Worm (Caenorhabditis elegans): Measurements from ENCODE around the gene col-81.

- TF ChIP-seq rpc-1 (optimal IDR thresholded peaks at IDR 0.05) (no peak), rpc-1 (tag; optimal IDR thresholded peaks at IDR 0.05) (no peak), unc-62 (GFP tag; optimal IDR thresholded peaks at IDR 0.05) (no peak), madf-3 (GFP tag; IDR thresholded peaks at IDR 0.05) (no peak), egl-44 (GFP tag; IDR thresholded peaks at IDR 0.05) (no peak), Y56A3A.18 (GFP tag; IDR thresholded peaks at IDR 0.05) (no peak), sea-2 (GFP tag; IDR thresholded peaks at IDR 0.05) (no peak), snpc-1.1 (tag; optimal IDR thresholded peaks at IDR 0.05; ENCODE audit: insufficient read depth) (no peak), pbrm-1 (GFP tag; IDR thresholded peaks at IDR 0.05) (no peak), K11D2.4 (GFP tag; IDR thresholded peaks at IDR 0.05) (no peak), ztf-25 (GFP tag; IDR thresholded peaks at IDR 0.05) (no peak)
Observed at ce11 chrII:11044193-11044568, 30.6 kb upstream of the col-81 start.
